Worm (Caenorhabditis elegans) whole organism, mixed stage, embryonic: ENCODE results near the gene T04A8.8.

Source experiments
- M03D4.4 ChIP-seq: sonication (generic microtip); optimal IDR thresholded peaks from 2 replicates; lab custom pipeline; 2017; ENCODE audit warnings: mild to moderate bottlenecking, missing genetic modification characterization, missing compliant biosample characterization
- blmp-1 ChIP-seq: fragments of 150-350 bp; optimal IDR thresholded peaks from 2 replicates; lab custom pipeline; 2014; ENCODE audit warnings: missing biosample characterization, missing genetic modification characterization
- ceh-39 ChIP-seq: fragments of 150-350 bp; optimal IDR thresholded peaks from 2 replicates; lab custom pipeline; 2014; ENCODE audit warnings: missing biosample characterization, missing genetic modification characterization
- ceh-43 ChIP-seq: fragments of 200-800 bp; sonication (Bioruptor generic); optimal IDR thresholded peaks from 2 replicates; lab custom pipeline; 2018; ENCODE audit warnings: mild to moderate bottlenecking, missing genetic modification characterization, moderate library complexity, missing compliant biosample characterization
- ceh-83 ChIP-seq: fragments of 200-800 bp; sonication (Bioruptor generic); optimal IDR thresholded peaks from 2 replicates; lab custom pipeline; 2018; ENCODE audit warnings: mild to moderate bottlenecking, missing genetic modification characterization, missing compliant biosample characterization
- ces-1 ChIP-seq: fragments of 150-350 bp; optimal IDR thresholded peaks from 2 replicates; lab custom pipeline; 2014; ENCODE audit warnings: missing biosample characterization, missing genetic modification reagents, missing genetic modification characterization
- cnd-1 ChIP-seq: fragments of 200-800 bp; sonication (Bioruptor generic); optimal IDR thresholded peaks from 2 replicates; lab custom pipeline; 2018; ENCODE audit warnings: mild to moderate bottlenecking, missing genetic modification characterization, missing compliant biosample characterization
- drap-1 ChIP-seq: fragments of 200-800 bp; sonication (Bioruptor generic); optimal IDR thresholded peaks from 3 replicates; lab custom pipeline; 2018; ENCODE audit warnings: mild to moderate bottlenecking, missing genetic modification characterization, missing compliant biosample characterization
- elt-1 ChIP-seq: sonication (generic microtip); optimal IDR thresholded peaks from 2 replicates; lab custom pipeline; 2017; ENCODE audit warnings: missing genetic modification characterization, mild to moderate bottlenecking, missing compliant biosample characterization, antibody characterized with exemption, moderate library complexity, borderline replicate concordance; ENCODE audit not compliant: insufficient read depth
- elt-3 ChIP-seq: fragments of 150-350 bp; optimal IDR thresholded peaks from 2 replicates; lab custom pipeline; 2014; ENCODE audit warnings: missing biosample characterization, missing genetic modification characterization
- flh-1 ChIP-seq: fragments of 200-800 bp; sonication (Bioruptor generic); optimal IDR thresholded peaks from 2 replicates; lab custom pipeline; 2018; ENCODE audit warnings: mild to moderate bottlenecking, missing genetic modification characterization, moderate library complexity, missing compliant biosample characterization
- ham-2 ChIP-seq: fragments of 200-800 bp; sonication (Bioruptor generic); optimal IDR thresholded peaks from 2 replicates; lab custom pipeline; 2018; ENCODE audit warnings: mild to moderate bottlenecking, missing genetic modification characterization, missing compliant biosample characterization
- hlh-1 ChIP-seq: fragments of 150-350 bp; optimal IDR thresholded peaks from 2 replicates; lab custom pipeline; 2014; ENCODE audit warnings: missing biosample characterization, missing genetic modification reagents, missing genetic modification characterization
- lin-13 ChIP-seq: fragments of 150-350 bp; optimal IDR thresholded peaks from 2 replicates; lab custom pipeline; 2014; ENCODE audit warnings: missing biosample characterization, missing genetic modification characterization
- lin-32 ChIP-seq: fragments of 200-800 bp; sonication (Bioruptor generic); optimal IDR thresholded peaks from 2 replicates; lab custom pipeline; 2018; ENCODE audit warnings: mild to moderate bottlenecking, missing genetic modification characterization, missing compliant biosample characterization
- lsy-2 ChIP-seq: fragments of 150-350 bp; optimal IDR thresholded peaks from 2 replicates; lab custom pipeline; 2014; ENCODE audit warnings: missing biosample characterization, missing genetic modification characterization
- mab-5 ChIP-seq: fragments of 150-350 bp; optimal IDR thresholded peaks from 2 replicates; lab custom pipeline; 2014; ENCODE audit warnings: missing biosample characterization, missing genetic modification characterization
- mep-1 ChIP-seq: fragments of 150-350 bp; optimal IDR thresholded peaks from 2 replicates; lab custom pipeline; 2017; ENCODE audit warnings: missing biosample characterization, missing genetic modification reagents, missing genetic modification characterization, inconsistent platforms
- mls-2 ChIP-seq: sonication (generic microtip); optimal IDR thresholded peaks from 2 replicates; lab custom pipeline; 2016; ENCODE audit warnings: mild to moderate bottlenecking, missing genetic modification characterization, moderate library complexity, missing compliant biosample characterization
- nhr-12 ChIP-seq: fragments of 150-350 bp; optimal IDR thresholded peaks from 2 replicates; lab custom pipeline; 2014; ENCODE audit warnings: missing biosample characterization, missing genetic modification characterization
- nhr-2 ChIP-seq: fragments of 150-350 bp; optimal IDR thresholded peaks from 2 replicates; lab custom pipeline; 2014; ENCODE audit warnings: missing biosample characterization, missing genetic modification characterization
- nhr-237 ChIP-seq: fragments of 150-350 bp; optimal IDR thresholded peaks from 2 replicates; lab custom pipeline; 2014; ENCODE audit warnings: missing biosample characterization, missing genetic modification characterization
- nhr-28 ChIP-seq: fragments of 150-350 bp; optimal IDR thresholded peaks from 2 replicates; lab custom pipeline; 2014; ENCODE audit warnings: missing biosample characterization, missing genetic modification characterization
- nhr-76 ChIP-seq: sonication (generic microtip); optimal IDR thresholded peaks from 2 replicates; lab custom pipeline; 2017; ENCODE audit warnings: missing biosample characterization, missing genetic modification characterization
- pha-4 ChIP-seq: fragments of 150-350 bp; optimal IDR thresholded peaks from 2 replicates; lab custom pipeline; 2018; ENCODE audit warnings: missing biosample characterization, missing genetic modification reagents, missing genetic modification characterization
- snpc-4 ChIP-seq: fragments of 150-350 bp; optimal IDR thresholded peaks from 2 replicates; lab custom pipeline; 2014; ENCODE audit warnings: missing biosample characterization, missing genetic modification characterization
- sptf-1 ChIP-seq: sonication (generic microtip); optimal IDR thresholded peaks from 2 replicates; lab custom pipeline; 2017; ENCODE audit warnings: mild to moderate bottlenecking, missing genetic modification characterization, moderate library complexity, missing compliant biosample characterization
- tbx-8 ChIP-seq: fragments of 200-800 bp; sonication (Bioruptor generic); optimal IDR thresholded peaks from 2 replicates; lab custom pipeline; 2018; ENCODE audit warnings: mild to moderate bottlenecking, missing genetic modification characterization, moderate library complexity, missing compliant biosample characterization
- unc-120 ChIP-seq: sonication (generic microtip); optimal IDR thresholded peaks from 2 replicates; lab custom pipeline; 2017; ENCODE audit warnings: missing genetic modification characterization, missing compliant biosample characterization; ENCODE audit not compliant: poor library complexity, severe bottlenecking
- unc-39 ChIP-seq: fragments of 150-350 bp; optimal IDR thresholded peaks from 2 replicates; lab custom pipeline; 2014; ENCODE audit warnings: missing biosample characterization, missing genetic modification characterization
- zip-8 ChIP-seq: fragments of 150-350 bp; optimal IDR thresholded peaks from 2 replicates; lab custom pipeline; 2014; ENCODE audit warnings: missing biosample characterization, missing genetic modification characterization
- ztf-11 ChIP-seq: fragments of 150-350 bp; optimal IDR thresholded peaks from 2 replicates; lab custom pipeline; 2014; ENCODE audit warnings: missing biosample characterization, missing genetic modification characterization

T04A8.8 gene

DNA sequence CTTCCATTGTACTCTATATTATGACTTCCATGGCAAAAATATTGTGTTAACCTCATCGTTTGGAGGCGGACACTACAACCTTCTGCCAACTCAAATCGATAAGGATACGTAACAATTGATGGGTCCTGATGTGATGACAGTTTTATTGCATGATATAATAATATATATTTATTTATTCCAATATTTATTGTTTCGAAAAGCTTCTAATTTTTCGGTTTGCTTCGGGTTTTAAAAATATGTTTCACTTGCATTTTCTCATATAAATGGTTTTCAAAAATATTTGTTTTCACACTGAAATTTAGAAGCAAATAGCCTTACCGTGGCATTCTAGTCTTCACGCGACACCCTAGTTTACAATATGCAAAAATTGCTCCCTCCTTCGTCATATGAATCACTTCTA, 12.9 kb downstream of the T04A8.8 start, which contains the start of gene T04A8.13:
Gene T04A8.13, plus strand, starts transcription at position 301 of the 400 bp plus-strand sequence.
- TF ChIP-seq nhr-237 (tag; lab: Kevin White, UChicago) (no peak), lin-13 (no peak), ham-2 (no peak), nhr-12 (no peak), pha-4 (no peak), unc-39 (tag; lab: Kevin White, UChicago) (no peak), nhr-2 (no peak), mls-2 (no peak), ztf-11 (tag; lab: Kevin White, UChicago) (no peak), unc-120 (tag; lab: Kevin White, UChicago) (no peak), mab-5 (tag; lab: Kevin White, UChicago) (no peak), blmp-1 (tag; lab: Kevin White, UChicago) (no peak), ceh-39 (tag; lab: Kevin White, UChicago) (no peak), zip-8 (no peak), snpc-4 (tag; lab: Kevin White, UChicago) (no peak), ceh-43 (GFP tag; lab: Kevin White, UChicago) (no peak), lsy-2 (no peak)
- TF ChIP-seq, all 35 proteins: peak for 0

DNA sequence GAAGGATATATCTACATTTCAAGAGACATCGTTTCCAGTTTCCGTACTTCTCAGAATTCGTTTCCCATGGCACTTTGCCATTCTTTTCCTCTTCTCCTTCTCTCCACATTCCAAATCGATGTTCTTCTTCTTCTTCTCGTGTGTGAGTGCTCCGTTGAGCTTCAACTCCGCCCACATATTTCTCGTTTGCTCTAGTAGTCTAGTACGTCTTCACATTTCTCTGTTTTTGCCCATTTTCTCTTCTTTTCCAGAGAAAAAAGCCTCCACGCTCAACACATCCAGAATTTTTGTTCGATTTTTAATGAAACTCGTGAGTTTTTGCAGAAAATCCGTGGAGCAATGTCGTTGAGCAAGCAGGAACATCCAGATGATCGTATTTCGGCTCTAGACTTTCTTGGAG, 15.1 kb downstream of the T04A8.8 start, which contains the start of gene T04A8.18:
Gene T04A8.18, plus strand, starts transcription at position 301 of the 400 bp plus-strand sequence.
- TF ChIP-seq cnd-1: no peak
- TF ChIP-seq lsy-2: no peak
- no peak for TF ChIP-seq nhr-2
- no peak for TF ChIP-seq ceh-43 (GFP tag; lab: Kevin White, UChicago)
- TF ChIP-seq snpc-4 (tag; lab: Kevin White, UChicago): no peak
- TF ChIP-seq elt-1 (tag; lab: Kevin White, UChicago): no peak
- no peak for TF ChIP-seq ham-2
- no peak for TF ChIP-seq pha-4
- no peak for TF ChIP-seq nhr-237 (tag; lab: Kevin White, UChicago)
- no peak for TF ChIP-seq nhr-28 (tag; lab: Kevin White, UChicago)
- TF ChIP-seq ceh-83: no peak
- no peak for TF ChIP-seq nhr-12
- TF ChIP-seq lin-32: no peak
- no peak for TF ChIP-seq flh-1 (GFP tag; lab: Kevin White, UChicago)
- TF ChIP-seq lin-13: no peak
- no peak for TF ChIP-seq mep-1 (tag; lab: Kevin White, UChicago)
- no peak for TF ChIP-seq elt-3
- no peak for TF ChIP-seq M03D4.4 (tag; lab: Kevin White, UChicago)
- TF ChIP-seq mls-2: no peak
- no peak for TF ChIP-seq nhr-76 (tag; lab: Kevin White, UChicago)
- TF ChIP-seq, all 35 proteins: peak for 0

DNA sequence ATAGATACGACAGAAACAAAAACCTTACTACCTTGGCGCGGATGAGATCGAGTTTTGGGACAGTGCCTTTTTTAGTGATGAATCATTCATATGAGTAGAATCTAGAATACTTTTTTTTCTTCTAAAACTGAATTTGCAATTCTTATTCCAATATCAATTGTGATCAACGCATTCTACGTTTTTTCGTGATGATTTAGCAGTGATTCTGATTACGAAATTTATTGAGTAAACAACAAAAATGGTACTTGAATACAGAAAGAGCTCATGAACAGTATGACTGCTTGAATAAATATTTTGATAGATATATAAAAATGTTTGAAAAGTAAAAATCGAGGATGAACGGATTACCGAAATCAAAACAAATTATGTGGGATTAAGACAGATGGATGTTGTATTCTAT, 21.3 kb downstream of the T04A8.8 start, which contains the start of gene him-18:
Gene him-18, minus strand, starts transcription at position 101 of the 400 bp plus-strand sequence.
- TF ChIP-seq mab-5 (tag; lab: Kevin White, UChicago): no peak
- TF ChIP-seq flh-1 (GFP tag; lab: Kevin White, UChicago): no peak
- TF ChIP-seq tbx-8 (GFP tag; lab: Kevin White, UChicago): no peak
- TF ChIP-seq snpc-4 (tag; lab: Kevin White, UChicago): no peak
- no peak for TF ChIP-seq pha-4
- no peak for TF ChIP-seq lsy-2
- no peak for TF ChIP-seq elt-3
- no peak for TF ChIP-seq drap-1
- no peak for TF ChIP-seq unc-120 (tag; lab: Kevin White, UChicago)
- no peak for TF ChIP-seq ces-1
- no peak for TF ChIP-seq sptf-1 (tag; lab: Kevin White, UChicago)
- TF ChIP-seq hlh-1 (tag; lab: Kevin White, UChicago): no peak
- TF ChIP-seq lin-32: no peak
- TF ChIP-seq, all 35 proteins: peak for 0

DNA sequence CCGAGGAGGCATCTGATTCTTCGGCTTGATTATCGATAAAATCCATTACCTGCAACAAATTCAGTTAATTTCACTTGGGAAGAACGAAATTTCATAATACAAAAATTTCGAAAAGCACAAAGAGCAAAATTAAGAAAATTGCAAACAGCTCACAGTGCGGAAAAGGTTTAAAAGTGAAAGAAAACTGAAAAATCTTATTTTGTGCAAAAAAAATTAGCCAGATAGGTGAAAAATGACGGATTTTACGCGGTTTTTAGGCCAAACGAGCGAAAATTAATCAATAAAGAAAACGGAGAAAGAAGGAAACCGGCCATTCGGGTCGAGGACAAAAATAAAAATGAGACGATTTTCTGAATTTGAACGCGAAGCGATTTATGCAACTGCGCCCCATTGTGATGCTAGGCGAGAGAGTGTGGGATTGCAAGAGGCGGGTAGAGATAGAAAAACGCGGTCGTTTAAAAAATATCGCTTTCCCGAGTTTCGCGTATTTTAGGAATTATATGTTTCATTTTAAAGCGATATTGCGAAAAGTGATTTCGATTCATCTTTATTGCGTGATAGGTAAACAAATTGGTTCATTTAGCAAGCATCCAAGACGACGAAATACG, 26.9 kb downstream of the T04A8.8 start, which contains the start of gene emb-5:
Gene emb-5, minus strand, starts transcription at position 51 of the 608 bp plus-strand sequence.
- TF ChIP-seq ces-1 (no peak), ham-2 (peak; percentile 16), pha-4 (peak; percentile 42), lin-13 (peak; percentile 81), zip-8 (no peak), M03D4.4 (tag; lab: Kevin White, UChicago) (no peak), lsy-2 (no peak), nhr-237 (tag; lab: Kevin White, UChicago) (peak; percentile 44), drap-1 (peak; percentile 12), nhr-2 (no peak)
